Fruit fly (Drosophila melanogaster) whole organism, embryonic: ENCODE measurements around the gene I-2.

Experiments used
- B-H1 ChIP-seq: fragments of 200-800 bp; sonication (Bioruptor generic); IDR thresholded peaks from 3 replicates; pipeline ENCODE4 v1.3.6; 2022; ENCODE audit warnings: missing biosample characterization, missing genetic modification characterization
- CG10267 ChIP-seq: fragments of 200-800 bp; sonication (Bioruptor generic); optimal IDR thresholded peaks from 2 replicates; lab custom pipeline; 2018; ENCODE audit warnings: missing biosample characterization, mild to moderate bottlenecking, missing genetic modification characterization, moderate library complexity
- CG10321 ChIP-seq: fragments of 200-800 bp; sonication (Bioruptor generic); IDR thresholded peaks from 2 replicates; pipeline ENCODE4 v1.3.6; 2022; ENCODE audit warnings: missing biosample characterization, missing genetic modification characterization
- CG10959 ChIP-seq: fragments of 200-800 bp; sonication (Bioruptor generic); IDR thresholded peaks from 2 replicates; pipeline ENCODE4 v1.3.6; 2022; ENCODE audit warnings: missing biosample characterization, missing genetic modification characterization
- CG12744 ChIP-seq: fragments of 200-800 bp; sonication (Bioruptor generic); optimal IDR thresholded peaks from 2 replicates; lab custom pipeline; 2016; ENCODE audit warnings: missing biosample characterization, missing genetic modification characterization
- CG14441 ChIP-seq: fragments of 200-800 bp; sonication (Bioruptor generic); IDR thresholded peaks from 2 replicates; pipeline ENCODE4 v1.3.6; 2022; ENCODE audit warnings: missing biosample characterization, missing genetic modification characterization
- CG15601 ChIP-seq: fragments of 200-800 bp; sonication (Bioruptor generic); optimal IDR thresholded peaks from 3 replicates; lab custom pipeline; 2019; ENCODE audit warnings: missing biosample characterization, mild to moderate bottlenecking, missing genetic modification characterization, moderate library complexity
- CG17328 ChIP-seq: fragments of 200-800 bp; sonication (Bioruptor generic); IDR thresholded peaks from 2 replicates; pipeline ENCODE4 v1.3.6; 2022; ENCODE audit warnings: missing biosample characterization, missing genetic modification characterization
- CG17359 ChIP-seq: fragments of 200-800 bp; sonication (Bioruptor generic); optimal IDR thresholded peaks from 3 replicates; lab custom pipeline; 2018; ENCODE audit warnings: missing biosample characterization, mild to moderate bottlenecking, missing genetic modification characterization, moderate library complexity
- CG17385 ChIP-seq: fragments of 200-800 bp; sonication (Bioruptor generic); optimal IDR thresholded peaks from 3 replicates; lab custom pipeline; 2018; ENCODE audit warnings: missing biosample characterization, mild to moderate bottlenecking, missing genetic modification characterization
- CG18599 ChIP-seq: fragments of 200-800 bp; sonication (Bioruptor generic); optimal IDR thresholded peaks from 3 replicates; lab custom pipeline; 2017; ENCODE audit warnings: missing biosample characterization, missing genetic modification characterization, mild to moderate bottlenecking, moderate library complexity, missing genetic modification reagents
- CG3065 ChIP-seq: fragments of 200-800 bp; sonication (Bioruptor generic); optimal IDR thresholded peaks from 2 replicates; lab custom pipeline; 2016; ENCODE audit warnings: missing biosample characterization, missing genetic modification characterization
- CG33213 ChIP-seq: fragments of 200-800 bp; sonication (Bioruptor generic); optimal IDR thresholded peaks from 3 replicates; lab custom pipeline; 2016; ENCODE audit warnings: missing biosample characterization, missing genetic modification characterization
- CG33557 ChIP-seq: fragments of 200-800 bp; sonication (Bioruptor generic); optimal IDR thresholded peaks from 2 replicates; lab custom pipeline; 2019; ENCODE audit warnings: missing biosample characterization, mild to moderate bottlenecking, missing genetic modification characterization, moderate library complexity
- CG5180 ChIP-seq: fragments of 200-800 bp; sonication (Bioruptor generic); optimal IDR thresholded peaks from 3 replicates; lab custom pipeline; 2017; ENCODE audit warnings: missing biosample characterization, missing genetic modification characterization, mild to moderate bottlenecking, moderate library complexity, missing genetic modification reagents
- CG6813 ChIP-seq: fragments of 200-800 bp; sonication (Bioruptor generic); optimal IDR thresholded peaks from 2 replicates; lab custom pipeline; 2017; ENCODE audit warnings: missing biosample characterization, missing genetic modification characterization, mild to moderate bottlenecking, moderate library complexity, missing genetic modification reagents
- CG6854 ChIP-seq: fragments of 200-800 bp; sonication (Bioruptor generic); optimal IDR thresholded peaks from 3 replicates; lab custom pipeline; 2017; ENCODE audit warnings: missing biosample characterization, mild to moderate bottlenecking, missing genetic modification characterization
- CG9437 ChIP-seq: fragments of 200-800 bp; sonication (Bioruptor generic); optimal IDR thresholded peaks from 2 replicates; lab custom pipeline; 2018; ENCODE audit warnings: missing biosample characterization, mild to moderate bottlenecking, missing genetic modification characterization
- CG9727 ChIP-seq: fragments of 200-800 bp; sonication (Bioruptor generic); optimal IDR thresholded peaks from 3 replicates; lab custom pipeline; 2017; ENCODE audit warnings: missing biosample characterization, mild to moderate bottlenecking, missing genetic modification characterization
- Camta ChIP-seq: fragments of 200-800 bp; sonication (Bioruptor generic); optimal IDR thresholded peaks from 2 replicates; lab custom pipeline; 2016; ENCODE audit warnings: missing biosample characterization, missing genetic modification characterization
- D19B ChIP-seq: fragments of 200-800 bp; sonication (Bioruptor generic); optimal IDR thresholded peaks from 2 replicates; lab custom pipeline; 2017; ENCODE audit warnings: missing biosample characterization, mild to moderate bottlenecking, missing genetic modification characterization
- Dfd ChIP-seq, 2 experiments: fragments of >200 bp; optimal IDR thresholded peaks; 2 replicates each; lab custom pipeline; 2017; ENCODE audit warnings: missing biosample characterization in 2 of 2, missing genetic modification characterization in 2 of 2
- Dp ChIP-seq: fragments of 200-800 bp; sonication (Bioruptor generic); optimal IDR thresholded peaks from 2 replicates; lab custom pipeline; 2018; ENCODE audit warnings: missing biosample characterization, mild to moderate bottlenecking, missing genetic modification characterization, moderate library complexity
- E2f1 ChIP-seq: fragments of 200-800 bp; sonication (Bioruptor generic); IDR thresholded peaks from 2 replicates; pipeline ENCODE4 v1.3.6; 2022; ENCODE audit warnings: missing biosample characterization, missing genetic modification characterization
- HHEX ChIP-seq: fragments of 200-800 bp; sonication (Bioruptor generic); optimal IDR thresholded peaks from 3 replicates; lab custom pipeline; 2017; ENCODE audit warnings: missing biosample characterization, mild to moderate bottlenecking, missing genetic modification characterization, missing genetic modification reagents
- Hr78 ChIP-seq, 2 experiments: fragments of 200-800 bp in 1 of 2; fragments of >200 bp in 1 of 2; sonication (Bioruptor generic) in 1 of 2; optimal IDR thresholded peaks; 2 replicates each; lab custom pipeline; 2017 to 2019; ENCODE audit warnings: missing biosample characterization in 2 of 2, missing genetic modification characterization in 2 of 2, mild to moderate bottlenecking in 1 of 2, moderate library complexity in 1 of 2
- Lim3 ChIP-seq: fragments of 200-800 bp; sonication (Bioruptor generic); IDR thresholded peaks from 2 replicates; pipeline ENCODE4 v1.3.6; 2022; ENCODE audit warnings: missing biosample characterization, missing genetic modification characterization
- Oli ChIP-seq: fragments of 200-800 bp; sonication (Bioruptor generic); optimal IDR thresholded peaks from 2 replicates; lab custom pipeline; 2018; ENCODE audit warnings: missing biosample characterization, mild to moderate bottlenecking, missing genetic modification characterization, moderate library complexity
- Ravus ChIP-seq: fragments of 200-800 bp; sonication (Bioruptor generic); IDR thresholded peaks from 2 replicates; pipeline ENCODE4 v1.3.6; 2022; ENCODE audit warnings: missing biosample characterization, missing genetic modification characterization
- Ssrp ChIP-seq: fragments of 200-800 bp; sonication (Bioruptor generic); optimal IDR thresholded peaks from 2 replicates; lab custom pipeline; 2018; ENCODE audit warnings: missing biosample characterization, mild to moderate bottlenecking, missing genetic modification characterization, moderate library complexity
- TFAM ChIP-seq: fragments of 200-800 bp; sonication (Bioruptor generic); optimal IDR thresholded peaks from 2 replicates; lab custom pipeline; 2017; ENCODE audit warnings: missing biosample characterization, missing genetic modification characterization, inconsistent platforms
- al ChIP-seq: fragments of 200-800 bp; sonication (Bioruptor generic); IDR thresholded peaks from 2 replicates; pipeline ENCODE4 v1.3.6; 2022; ENCODE audit warnings: missing biosample characterization, missing genetic modification characterization
- bcd ChIP-seq: fragments of 200-800 bp; sonication (Bioruptor generic); optimal IDR thresholded peaks from 2 replicates; lab custom pipeline; 2017; ENCODE audit warnings: missing biosample characterization, mild to moderate bottlenecking, missing genetic modification characterization
- chif ChIP-seq, 2 experiments: fragments of 200-800 bp; sonication (Bioruptor generic); optimal IDR thresholded peaks; 3 replicates each; lab custom pipeline; 2016; ENCODE audit warnings: missing biosample characterization in 2 of 2, missing genetic modification characterization in 2 of 2
- fd102C ChIP-seq: fragments of 200-800 bp; sonication (Bioruptor generic); optimal IDR thresholded peaks from 2 replicates; lab custom pipeline; 2018; ENCODE audit warnings: missing biosample characterization, mild to moderate bottlenecking, missing genetic modification characterization, moderate library complexity
- gsb-n ChIP-seq: fragments of 200-800 bp; sonication (Bioruptor generic); optimal IDR thresholded peaks from 3 replicates; lab custom pipeline; 2018; ENCODE audit warnings: missing biosample characterization, mild to moderate bottlenecking, missing genetic modification characterization
- ind ChIP-seq: fragments of 200-800 bp; sonication (Bioruptor generic); optimal IDR thresholded peaks from 3 replicates; lab custom pipeline; 2016; ENCODE audit warnings: missing biosample characterization, missing genetic modification characterization
- kay ChIP-seq: fragments of 200-800 bp; sonication (Bioruptor generic); optimal IDR thresholded peaks from 2 replicates; lab custom pipeline; 2016; ENCODE audit warnings: missing biosample characterization, missing genetic modification characterization
- kni ChIP-seq: fragments of 200-800 bp; sonication (Bioruptor generic); optimal IDR thresholded peaks from 3 replicates; lab custom pipeline; 2017; ENCODE audit warnings: mild to moderate bottlenecking, missing biosample characterization, missing genetic modification reagents, missing genetic modification characterization
- lilli ChIP-seq: fragments of 200-800 bp; sonication (Bioruptor generic); optimal IDR thresholded peaks from 3 replicates; lab custom pipeline; 2016; ENCODE audit warnings: missing biosample characterization, missing genetic modification characterization
- lov ChIP-seq, 2 experiments: fragments of 200-800 bp in 1 of 2; fragments of >200 bp in 1 of 2; sonication (Bioruptor generic) in 1 of 2; IDR thresholded peaks in 1 of 2; optimal IDR thresholded peaks in 1 of 2; 2 replicates in 1 of 2; 3 replicates in 1 of 2; pipeline versions ENCODE4 v1.3.6 to Lab custom; 2017 to 2022; ENCODE audit warnings: missing biosample characterization in 1 of 2, missing genetic modification characterization in 1 of 2
- shn ChIP-seq: fragments of 200-800 bp; sonication (Bioruptor generic); optimal IDR thresholded peaks from 3 replicates; lab custom pipeline; 2016; ENCODE audit warnings: missing biosample characterization, missing genetic modification characterization
- slp2 ChIP-seq: fragments of 200-800 bp; sonication (Bioruptor generic); optimal IDR thresholded peaks from 2 replicates; lab custom pipeline; 2016; ENCODE audit warnings: missing biosample characterization, missing genetic modification characterization
- tll ChIP-seq, 2 experiments: fragments of 200-800 bp in 1 of 2; fragments of >200 bp in 1 of 2; sonication (Bioruptor generic) in 1 of 2; optimal IDR thresholded peaks; 2 replicates each; lab custom pipeline; 2017 to 2019; ENCODE audit warnings: missing biosample characterization in 2 of 2, missing genetic modification characterization in 2 of 2, mild to moderate bottlenecking in 1 of 2, moderate library complexity in 1 of 2
- unc-4 ChIP-seq: fragments of 200-800 bp; sonication (Bioruptor generic); IDR thresholded peaks from 2 replicates; pipeline ENCODE4 v1.3.6; 2022; ENCODE audit warnings: missing biosample characterization, missing genetic modification characterization; ENCODE audit not compliant: partially characterized antibody
- wor ChIP-seq: fragments of 200-800 bp; sonication (Bioruptor generic); IDR thresholded peaks from 2 replicates; pipeline ENCODE4 v1.3.6; 2022; ENCODE audit warnings: missing biosample characterization, missing genetic modification characterization
- zf30C ChIP-seq: fragments of 200-800 bp; sonication (Bioruptor generic); optimal IDR thresholded peaks from 3 replicates; lab custom pipeline; 2018; ENCODE audit warnings: missing biosample characterization, mild to moderate bottlenecking, missing genetic modification characterization

Gene I-2

DNA sequence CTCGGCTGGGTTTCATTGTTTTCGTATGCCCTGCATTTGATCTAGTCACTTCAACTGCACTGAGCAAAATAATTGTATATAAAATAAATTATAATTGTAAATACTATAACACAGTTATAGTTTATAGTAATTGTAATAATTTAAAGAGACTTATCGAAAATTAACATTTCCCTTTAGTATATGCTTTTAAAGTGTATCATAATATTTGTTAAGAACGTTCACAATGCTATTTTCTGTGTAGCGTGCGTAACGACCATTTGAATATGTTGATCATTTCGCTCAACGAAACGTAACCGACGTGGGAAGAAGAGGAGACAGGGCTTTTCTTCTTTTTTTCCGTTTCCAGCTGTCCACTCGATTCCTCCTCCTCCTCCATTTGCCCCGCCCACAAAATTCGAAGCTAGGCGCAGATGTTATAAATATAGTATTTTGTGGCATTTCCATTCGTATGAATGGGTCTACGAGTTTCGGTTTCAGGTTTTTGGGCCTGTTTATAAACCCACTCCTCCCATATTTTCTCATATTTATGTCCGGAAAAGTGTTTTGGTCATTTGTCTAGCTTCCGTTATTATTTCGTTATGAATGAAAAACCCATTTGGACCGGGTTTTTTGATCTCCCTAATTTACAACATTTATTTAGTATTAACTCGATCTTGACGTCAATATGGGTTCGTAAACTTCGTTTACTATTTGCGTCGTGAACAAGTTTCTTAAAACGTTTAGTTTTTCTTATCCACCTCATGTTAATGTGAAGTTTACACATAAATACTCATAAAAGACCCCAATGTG lies 20.0 kb upstream of the I-2 start (continued):
- TF ChIP-seq kni (GFP tag; lab: Kevin White, UChicago) (no peak), CG14441 (GFP tag; lab: Robert Waterston, UW) (peak; percentile 66), CG6813 (peak; percentile 72), Ssrp (tag; lab: Kevin White, UChicago) (peak; percentile 89), Hr78 (GFP tag; optimal IDR thresholded peaks at IDR 0.05; lab: Kevin White, UChicago) (peak in 1 of 2 experiments; percentile 74), kay (peak; percentile 33), zf30C (GFP tag; lab: Kevin White, UChicago) (peak; percentile 95), CG17328 (peak; percentile 89), gsb-n (peak; percentile 94), lilli (GFP tag; lab: Kevin White, UChicago) (peak; percentile 44), CG10321 (GFP tag; lab: Robert Waterston, UW) (peak; percentile 45; the same call in 1 of the 2 replicates), CG5180 (GFP tag; lab: Kevin White, UChicago) (no peak), E2f1 (GFP tag; lab: Robert Waterston, UW) (peak; percentile 91), fd102C (GFP tag; lab: Kevin White, UChicago) (peak; percentile 83), TFAM (GFP tag; lab: Kevin White, UChicago) (peak; percentile 57), CG33557 (GFP tag; lab: Kevin White, UChicago) (peak; percentile 88), wor (peak; percentile 76), B-H1 (GFP tag; lab: Robert Waterston, UW) (peak; percentile 59; the same call in 2 of the 3 replicates), unc-4 (no peak), CG9727 (GFP tag; lab: Kevin White, UChicago) (peak; percentile 75), bcd (peak; percentile 76), lov (optimal IDR thresholded peaks at IDR 0.05; lab: Kevin White, UChicago) (no peak), lov (GFP tag; IDR thresholded peaks at IDR 0.05; lab: Robert Waterston, UW) (peak; percentile 77; the same call in 1 of the 3 replicates), tll (GFP tag; optimal IDR thresholded peaks at IDR 0.05; lab: Kevin White, UChicago) (peak in 1 of 2 experiments; percentile 21), CG6854 (GFP tag; lab: Kevin White, UChicago) (peak; percentile 55), CG3065 (GFP tag; lab: Kevin White, UChicago) (peak; percentile 73), Dfd (GFP tag; optimal IDR thresholded peaks at IDR 0.05; lab: Kevin White, UChicago) (no peak), al (peak; percentile 19; the same call in 1 of the 2 replicates), CG15601 (tag; lab: Kevin White, UChicago) (peak; percentile 88), chif (GFP tag; optimal IDR thresholded peaks at IDR 0.05; lab: Kevin White, UChicago) (peak; percentile 24 to 54), CG10959 (peak; percentile 62), CG33213 (no peak), slp2 (GFP tag; lab: Kevin White, UChicago) (no peak), shn (GFP tag; lab: Kevin White, UChicago) (no peak), Camta (GFP tag; lab: Kevin White, UChicago) (no peak), CG12744 (no peak), Dp (GFP tag; lab: Kevin White, UChicago) (no peak), CG10267 (tag; lab: Kevin White, UChicago) (peak; percentile 84), Oli (tag; lab: Kevin White, UChicago) (peak; percentile 82), CG18599 (GFP tag; lab: Kevin White, UChicago) (peak; percentile 76), ind (GFP tag; lab: Kevin White, UChicago) (peak; percentile 57), CG17385 (GFP tag; lab: Kevin White, UChicago) (peak; percentile 81), Ravus (no peak; the same call in none of the 2 replicates), CG17359 (peak; percentile 91), Lim3 (GFP tag; lab: Robert Waterston, UW) (0 out of 2 replicates have a peak, but pooled peaks have one; percentile 42), D19B (no peak), CG9437 (peak; percentile 83), HHEX (peak; percentile 67)
